Worm (Caenorhabditis elegans): ENCODE data around the gene pqn-68.

ce11 chrV:12999559-12999958, 47.1 kb downstream of the pqn-68 start, which contains the start of gene far-4:
- TF ChIP-seq hnd-1 (tag; optimal IDR thresholded peaks at IDR 0.05), result no peak
- no peak for TF ChIP-seq F13C5.2 (tag; optimal IDR thresholded peaks at IDR 0.05)
- no peak for TF ChIP-seq ama-1 (optimal IDR thresholded peaks at IDR 0.05)
- no peak for TF ChIP-seq flt-1 (GFP tag; IDR thresholded peaks at IDR 0.05)
- TF ChIP-seq ceh-36 (tag; optimal IDR thresholded peaks at IDR 0.05), result no peak
- TF ChIP-seq ets-7 (tag; optimal IDR thresholded peaks at IDR 0.05), result no peak
- no peak for TF ChIP-seq sea-1 (GFP tag; conservative IDR thresholded peaks at IDR 0.05)
- no peak for TF ChIP-seq hmg-4 (GFP tag; optimal IDR thresholded peaks at IDR 0.05)
